Worm (Caenorhabditis elegans) whole organism, young adult: Measurements from ENCODE around the gene srh-215.

ENCODE experiments used
- T07F8.4 ChIP-seq: sonication (generic microtip); optimal IDR thresholded peaks from 2 replicates; lab custom pipeline; 2016; ENCODE audit warnings: mild to moderate bottlenecking, missing genetic modification characterization, moderate library complexity, missing compliant biosample characterization
- die-1 ChIP-seq: sonication (generic microtip); optimal IDR thresholded peaks from 2 replicates; lab custom pipeline; 2016; ENCODE audit warnings: missing genotype, mild to moderate bottlenecking, missing genetic modification characterization, missing compliant biosample characterization
- dox-1 ChIP-seq: fragments of 200-800 bp; sonication (Bioruptor generic); IDR thresholded peaks from 2 replicates; pipeline ENCODE4 v1.3.6; 2022; ENCODE audit warnings: missing genetic modification reagents, missing genetic modification characterization, missing compliant biosample characterization
- xnd-1 ChIP-seq: sonication (generic microtip); optimal IDR thresholded peaks from 2 replicates; lab custom pipeline; 2016; ENCODE audit warnings: missing genotype, missing genetic modification reagents, missing genetic modification characterization, missing compliant biosample characterization

Gene srh-215

ce11 chrV:16781974-16782373 is 49.8 kb downstream of the srh-215 start:
- no peak for TF ChIP-seq die-1 (tag; lab: Kevin White, UChicago)
- 0 out of 2 replicates have a peak, but pooled peaks have one; percentile 3 for TF ChIP-seq dox-1
- no peak for TF ChIP-seq T07F8.4 (tag; lab: Kevin White, UChicago)
- no peak for TF ChIP-seq xnd-1 (tag; lab: Kevin White, UChicago)
